Worm (Caenorhabditis elegans) whole organism, L1 larva: ENCODE results near the gene C27F2.7.

Experiments used
- C04F5.9 ChIP-seq: sonication (generic microtip); optimal IDR thresholded peaks from 2 replicates; lab custom pipeline; 2016; ENCODE audit warnings: missing genetic modification characterization, missing compliant biosample characterization
- C16A3.4 ChIP-seq: fragments of 150-350 bp; optimal IDR thresholded peaks from 2 replicates; lab custom pipeline; 2014; ENCODE audit warnings: missing biosample characterization, missing genetic modification characterization
- aly-2 ChIP-seq: fragments of 150-350 bp; optimal IDR thresholded peaks from 2 replicates; lab custom pipeline; 2014; ENCODE audit warnings: missing biosample characterization, missing genetic modification characterization
- ama-1 ChIP-seq: fragments of 150-350 bp; optimal IDR thresholded peaks from 2 replicates; lab custom pipeline; 2014
- ceh-8 ChIP-seq: fragments of 200-800 bp; sonication (Bioruptor generic); optimal IDR thresholded peaks from 2 replicates; lab custom pipeline; 2018; ENCODE audit warnings: mild to moderate bottlenecking, missing genetic modification characterization, moderate library complexity, missing compliant biosample characterization
- ceh-82 ChIP-seq, 3 experiments: fragments of 150-350 bp in 1 of 3; sonication (generic microtip) in 2 of 3; optimal IDR thresholded peaks; 2 replicates each; lab custom pipeline; 2014 to 2017; ENCODE audit warnings: missing biosample characterization in 3 of 3, missing genetic modification characterization in 3 of 3
- ceh-88 ChIP-seq: fragments of 200-800 bp; sonication (Bioruptor generic); IDR thresholded peaks from 2 replicates; pipeline ENCODE4 v1.3.6; 2022; ENCODE audit warnings: missing genetic modification characterization, missing compliant biosample characterization
- dpl-1 ChIP-seq, 3 experiments: fragments of 150-350 bp in 2 of 3; sonication (generic microtip) in 1 of 3; optimal IDR thresholded peaks; 2 replicates each; lab custom pipeline; 2014 to 2017; ENCODE audit warnings: missing biosample characterization in 3 of 3, missing genetic modification characterization in 3 of 3, missing genetic modification reagents in 3 of 3
- dsc-1 ChIP-seq: sonication (generic microtip); optimal IDR thresholded peaks from 2 replicates; lab custom pipeline; 2016; ENCODE audit warnings: mild to moderate bottlenecking, missing genetic modification characterization, missing compliant biosample characterization
- efl-1 ChIP-seq, 4 experiments: fragments of 150-350 bp; optimal IDR thresholded peaks in 3 of 4; peaks in 1 of 4; 1 replicate in 1 of 4; 2 replicates in 3 of 4; lab custom pipeline; 2014; ENCODE audit warnings: missing biosample characterization in 2 of 4, missing genetic modification characterization in 2 of 4, missing genetic modification reagents in 2 of 4
- efl-3 ChIP-seq: fragments of 200-800 bp; sonication (Bioruptor generic); optimal IDR thresholded peaks from 2 replicates; lab custom pipeline; 2018; ENCODE audit warnings: mild to moderate bottlenecking, missing genetic modification characterization, missing compliant biosample characterization
- egl-13 ChIP-seq: sonication (generic microtip); optimal IDR thresholded peaks from 2 replicates; lab custom pipeline; 2016; ENCODE audit warnings: missing genotype, missing genetic modification reagents, missing genetic modification characterization, missing compliant biosample characterization
- elt-2 ChIP-seq: sonication (generic microtip); optimal IDR thresholded peaks from 2 replicates; lab custom pipeline; 2016; ENCODE audit warnings: missing genetic modification characterization, mild to moderate bottlenecking, inconsistent platforms, missing compliant biosample characterization, missing genetic modification reagents
- elt-3 ChIP-seq, 6 experiments: fragments of 150-350 bp in 1 of 6; sonication (generic microtip); optimal IDR thresholded peaks; 2 replicates each; lab custom pipeline; 2017 to 2018; ENCODE audit warnings: missing biosample characterization in 6 of 6, missing genetic modification characterization in 6 of 6, inconsistent platforms in 1 of 6
- fkh-10 ChIP-seq: sonication (generic microtip); optimal IDR thresholded peaks from 2 replicates; lab custom pipeline; 2017; ENCODE audit warnings: missing biosample characterization, missing genetic modification reagents, missing genetic modification characterization
- fkh-4 ChIP-seq: sonication (generic microtip); optimal IDR thresholded peaks from 2 replicates; lab custom pipeline; 2016; ENCODE audit warnings: missing compliant biosample characterization, missing genetic modification characterization, borderline replicate concordance
- fkh-8 ChIP-seq: sonication (generic microtip); optimal IDR thresholded peaks from 2 replicates; lab custom pipeline; 2016; ENCODE audit warnings: mild to moderate bottlenecking, missing genetic modification characterization, missing compliant biosample characterization
- fos-1 ChIP-seq: fragments of 150-350 bp; optimal IDR thresholded peaks from 2 replicates; lab custom pipeline; 2014; ENCODE audit warnings: missing biosample characterization, missing genetic modification characterization
- grh-1 ChIP-seq: fragments of 200-800 bp; sonication (Bioruptor generic); IDR thresholded peaks from 2 replicates; pipeline ENCODE4 v1.3.6; 2022; ENCODE audit warnings: missing genetic modification reagents, missing genetic modification characterization, missing compliant biosample characterization
- irx-1 ChIP-seq: sonication (generic microtip); optimal IDR thresholded peaks from 2 replicates; lab custom pipeline; 2016; ENCODE audit warnings: missing genetic modification characterization, missing compliant biosample characterization
- jun-1 ChIP-seq: fragments of 150-350 bp; optimal IDR thresholded peaks from 2 replicates; lab custom pipeline; 2014; ENCODE audit warnings: missing biosample characterization, missing genetic modification reagents, missing genetic modification characterization
- lin-13 ChIP-seq: fragments of 150-350 bp; optimal IDR thresholded peaks from 2 replicates; lab custom pipeline; 2014; ENCODE audit warnings: missing biosample characterization, missing genetic modification reagents, missing genetic modification characterization
- lin-35 ChIP-seq, 2 experiments: fragments of 150-350 bp; optimal IDR thresholded peaks; 2 replicates each; lab custom pipeline; 2014; ENCODE audit warnings: missing biosample characterization in 2 of 2, missing genetic modification characterization in 2 of 2, missing genetic modification reagents in 2 of 2
- lsy-2 ChIP-seq, 2 experiments: fragments of 150-350 bp; optimal IDR thresholded peaks; 2 replicates each; lab custom pipeline; 2014; ENCODE audit warnings: missing biosample characterization in 2 of 2, missing genetic modification characterization in 2 of 2
- mab-9 ChIP-seq: fragments of 200-800 bp; sonication (Bioruptor generic); IDR thresholded peaks from 2 replicates; pipeline ENCODE4 v1.3.6; 2022; ENCODE audit warnings: missing genetic modification reagents, missing genetic modification characterization, missing compliant biosample characterization
- mdl-1 ChIP-seq, 2 experiments: fragments of 150-350 bp; optimal IDR thresholded peaks; 2 replicates each; lab custom pipeline; 2014 to 2017; ENCODE audit warnings: missing biosample characterization in 2 of 2, missing genetic modification characterization in 2 of 2, inconsistent platforms in 1 of 2
- mep-1 ChIP-seq: fragments of 150-350 bp; optimal IDR thresholded peaks from 2 replicates; lab custom pipeline; 2014; ENCODE audit warnings: missing biosample characterization, missing genetic modification characterization
- nhr-19 ChIP-seq: fragments of 200-800 bp; sonication (Bioruptor generic); conservative IDR thresholded peaks from 2 replicates; pipeline ENCODE4 v1.3.6; 2022; ENCODE audit warnings: missing genetic modification characterization, missing compliant biosample characterization
- nhr-20 ChIP-seq: sonication (generic microtip); optimal IDR thresholded peaks from 2 replicates; lab custom pipeline; 2016; ENCODE audit warnings: mild to moderate bottlenecking, missing genetic modification characterization, missing compliant biosample characterization
- nhr-47 ChIP-seq: sonication (generic microtip); optimal IDR thresholded peaks from 2 replicates; lab custom pipeline; 2016; ENCODE audit warnings: mild to moderate bottlenecking, missing genetic modification characterization, moderate library complexity, missing compliant biosample characterization
- nhr-71 ChIP-seq: sonication (generic microtip); optimal IDR thresholded peaks from 2 replicates; lab custom pipeline; 2016; ENCODE audit warnings: mild to moderate bottlenecking, missing genetic modification characterization, moderate library complexity, missing compliant biosample characterization
- nhr-77 ChIP-seq: fragments of 150-350 bp; optimal IDR thresholded peaks from 2 replicates; lab custom pipeline; 2014; ENCODE audit warnings: missing biosample characterization, missing genetic modification characterization
- nhr-85 ChIP-seq: sonication (generic microtip); peaks from one replicate; lab custom pipeline; 2016; ENCODE audit warnings: missing genetic modification characterization, inconsistent platforms, missing compliant biosample characterization
- nhr-90 ChIP-seq: sonication (generic microtip); optimal IDR thresholded peaks from 2 replicates; lab custom pipeline; 2016; ENCODE audit warnings: mild to moderate bottlenecking, missing genetic modification characterization, missing compliant biosample characterization; ENCODE audit not compliant: poor library complexity
- pax-3 ChIP-seq: fragments of 200-800 bp; sonication (Bioruptor generic); optimal IDR thresholded peaks from 2 replicates; lab custom pipeline; 2018; ENCODE audit warnings: mild to moderate bottlenecking, missing genetic modification characterization, moderate library complexity, missing compliant biosample characterization
- rnt-1 ChIP-seq: sonication (generic microtip); optimal IDR thresholded peaks from 2 replicates; lab custom pipeline; 2016; ENCODE audit warnings: mild to moderate bottlenecking, missing genetic modification characterization, moderate library complexity, missing compliant biosample characterization
- skn-1 ChIP-seq: fragments of 150-350 bp; optimal IDR thresholded peaks from 2 replicates; lab custom pipeline; 2014; ENCODE audit warnings: missing biosample characterization, missing genetic modification characterization
- snpc-4 ChIP-seq: fragments of 150-350 bp; optimal IDR thresholded peaks from 2 replicates; lab custom pipeline; 2014; ENCODE audit warnings: missing biosample characterization, missing genetic modification characterization
- snu-23 ChIP-seq: sonication (generic microtip); optimal IDR thresholded peaks from 2 replicates; lab custom pipeline; 2016; ENCODE audit warnings: missing genetic modification characterization, missing compliant biosample characterization
- sox-4 ChIP-seq: sonication (generic microtip); optimal IDR thresholded peaks from 2 replicates; lab custom pipeline; 2016; ENCODE audit warnings: missing genetic modification characterization, missing compliant biosample characterization
- sup-37 ChIP-seq: fragments of 200-800 bp; sonication (Bioruptor generic); optimal IDR thresholded peaks from 2 replicates; lab custom pipeline; 2018; ENCODE audit warnings: mild to moderate bottlenecking, missing genetic modification characterization, missing compliant biosample characterization
- swsn-7 ChIP-seq: sonication (generic microtip); optimal IDR thresholded peaks from 2 replicates; lab custom pipeline; 2016; ENCODE audit warnings: missing genetic modification characterization, missing compliant biosample characterization
- tbx-2 ChIP-seq: sonication (generic microtip); optimal IDR thresholded peaks from 2 replicates; lab custom pipeline; 2016; ENCODE audit warnings: missing genetic modification characterization, missing compliant biosample characterization
- unc-86 ChIP-seq: sonication (generic microtip); optimal IDR thresholded peaks from 2 replicates; lab custom pipeline; 2016; ENCODE audit warnings: missing genetic modification characterization, missing compliant biosample characterization
- xbp-1 ChIP-seq: sonication (generic microtip); optimal IDR thresholded peaks from 2 replicates; lab custom pipeline; 2016; ENCODE audit warnings: missing genetic modification characterization, missing compliant biosample characterization
- zip-4 ChIP-seq: fragments of 200-800 bp; sonication (Bioruptor generic); optimal IDR thresholded peaks from 2 replicates; lab custom pipeline; 2018; ENCODE audit warnings: mild to moderate bottlenecking, missing genetic modification characterization, moderate library complexity, missing compliant biosample characterization
- ztf-11 ChIP-seq, 2 experiments: sonication (generic microtip); optimal IDR thresholded peaks; 2 replicates each; lab custom pipeline; 2016 to 2017; ENCODE audit warnings: missing genetic modification characterization in 2 of 2, missing biosample characterization in 1 of 2, missing compliant biosample characterization in 1 of 2
- ztf-4 ChIP-seq: fragments of 150-350 bp; optimal IDR thresholded peaks from 2 replicates; lab custom pipeline; 2014; ENCODE audit warnings: missing biosample characterization, missing genetic modification characterization

Gene C27F2.7

DNA sequence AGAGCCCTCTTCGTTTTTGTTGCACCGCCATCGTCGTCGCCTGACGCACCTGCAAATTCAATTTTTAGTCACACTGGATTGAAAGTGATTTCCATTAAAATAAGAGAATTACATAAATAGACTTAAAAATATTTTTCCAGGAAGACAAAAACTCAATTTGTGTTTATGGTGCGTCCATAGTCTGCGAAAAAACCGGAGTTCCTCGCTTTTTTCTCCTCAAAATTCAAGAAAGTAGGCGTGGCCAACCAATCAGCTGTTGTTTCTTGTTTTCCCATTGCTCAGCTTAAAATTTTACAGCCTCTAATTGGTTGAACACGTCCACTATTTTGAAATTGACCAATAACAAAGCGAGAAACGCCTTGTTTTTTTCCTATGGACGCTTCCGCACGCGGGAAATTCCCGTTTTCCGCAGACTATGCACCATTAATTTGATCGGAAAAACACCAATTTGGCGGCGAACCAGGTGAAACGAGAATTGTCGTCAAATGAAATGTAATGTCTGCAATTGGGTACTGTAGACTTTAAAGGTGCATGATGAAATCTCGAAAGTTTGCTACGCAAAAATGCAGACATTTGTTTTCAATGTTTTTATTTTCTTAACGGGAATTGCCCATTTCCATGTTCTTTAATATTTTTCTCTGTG lies at the start of gene C27F2.7:
Gene C27F2.7 (minus strand): TSS at position 51 of the 643 bp plus-strand sequence.
- no peak for TF ChIP-seq ama-1 (lab: Kevin White, UChicago)
- TF ChIP-seq mep-1 (tag; lab: Kevin White, UChicago), result no peak

DNA sequence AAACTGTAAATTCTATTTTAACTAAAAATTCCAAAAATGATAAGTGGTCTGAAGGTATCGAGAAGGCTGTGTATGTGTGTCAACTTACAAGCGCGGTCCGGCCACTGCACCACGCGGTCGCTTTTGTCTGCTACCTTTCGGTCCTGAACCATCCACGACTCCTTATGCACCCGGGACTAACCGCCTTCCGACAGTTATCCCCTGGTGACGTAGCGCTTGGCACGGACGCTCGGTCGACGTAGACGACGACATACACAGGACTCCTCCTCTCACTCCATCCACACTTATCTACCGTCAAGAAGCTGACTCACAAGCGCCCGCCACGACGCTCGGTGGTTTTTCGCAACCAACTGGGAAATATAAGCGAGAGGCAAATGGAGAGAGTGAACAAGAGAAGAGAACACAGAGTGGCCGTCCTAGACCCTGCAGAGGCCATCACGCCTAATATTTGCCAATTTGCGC lies 47.1 kb upstream of the C27F2.7 start:
- TF ChIP-seq sox-4 (tag; lab: Kevin White, UChicago) (peak; percentile 74), sup-37 (GFP tag; lab: Kevin White, UChicago) (peak; percentile 83), xbp-1 (peak; percentile 66), skn-1 (tag; lab: Kevin White, UChicago) (peak; percentile 16), snpc-4 (tag; lab: Kevin White, UChicago) (peak; percentile 25), grh-1 (GFP tag; lab: Robert Waterston, UW) (0 out of 2 replicates have a peak, but pooled peaks have one; percentile 35), mab-9 (GFP tag; lab: Robert Waterston, UW) (peak; percentile 75), mdl-1 (tag; optimal IDR thresholded peaks at IDR 0.05; lab: Kevin White, UChicago) (peak in 1 of 2 experiments; percentile 33), nhr-47 (tag; lab: Kevin White, UChicago) (peak; percentile 89), ceh-88 (GFP tag; lab: Robert Waterston, UW) (peak; percentile 58), nhr-20 (peak; percentile 67), egl-13 (tag; lab: Kevin White, UChicago) (peak; percentile 70), unc-86 (tag; lab: Kevin White, UChicago) (peak; percentile 45), pax-3 (tag; lab: Kevin White, UChicago) (peak; percentile 78), fkh-8 (tag; lab: Kevin White, UChicago) (peak; percentile 69), lin-13 (GFP tag; lab: Kevin White, UChicago) (peak; percentile 22), lin-35 (GFP tag; optimal IDR thresholded peaks at IDR 0.05; lab: Kevin White, UChicago) (peak; percentile 13 to 58), dsc-1 (peak; percentile 80), zip-4 (GFP tag; lab: Kevin White, UChicago) (peak; percentile 51), elt-2 (tag; lab: Kevin White, UChicago) (peak; percentile 57), dpl-1 (GFP tag; optimal IDR thresholded peaks at IDR 0.05; lab: Kevin White, UChicago) (peak; percentile 15 to 29 (median 28)), nhr-85 (peak; percentile 79), elt-3 (tag; optimal IDR thresholded peaks at IDR 0.05; lab: Kevin White, UChicago) (peak in 1 of 6 experiments; percentile 16), fos-1 (tag; lab: Kevin White, UChicago) (peak; percentile 41), tbx-2 (tag; lab: Kevin White, UChicago) (peak; percentile 71), nhr-19 (GFP tag; lab: Robert Waterston, UW) (peak; percentile 84), lsy-2 (tag; optimal IDR thresholded peaks at IDR 0.05; lab: Kevin White, UChicago) (peak; percentile 43 to 79), fkh-4 (tag; lab: Kevin White, UChicago) (peak; percentile 8), efl-3 (GFP tag; lab: Kevin White, UChicago) (peak; percentile 33), C04F5.9 (tag; lab: Kevin White, UChicago) (peak; percentile 15), snu-23 (GFP tag; lab: Kevin White, UChicago) (peak; percentile 73), C16A3.4 (tag; lab: Kevin White, UChicago) (peak; percentile 55), ztf-11 (tag; optimal IDR thresholded peaks at IDR 0.05; lab: Kevin White, UChicago) (peak in 1 of 2 experiments; percentile 71), efl-1 (optimal IDR thresholded peaks at IDR 0.05; lab: Kevin White, UChicago) (peak; percentile 46 to 47), efl-1 (GFP tag; optimal IDR thresholded peaks at IDR 0.05 in 1 of 2; lab: Kevin White, UChicago) (peak; percentile 29 to 95), ztf-4 (tag; lab: Kevin White, UChicago) (peak; percentile 28), ceh-82 (tag; optimal IDR thresholded peaks at IDR 0.05; lab: Kevin White, UChicago) (peak in 2 of 3 experiments; percentile 5 to 32), aly-2 (peak; percentile 64), fkh-10 (GFP tag; lab: Kevin White, UChicago) (peak; percentile 35), mep-1 (tag; lab: Kevin White, UChicago) (peak; percentile 67), jun-1 (peak; percentile 77), nhr-71 (peak; percentile 81), irx-1 (tag; lab: Kevin White, UChicago) (peak; percentile 31), nhr-77 (tag; lab: Kevin White, UChicago) (peak; percentile 67), ceh-8 (GFP tag; lab: Kevin White, UChicago) (peak; percentile 71), swsn-7 (tag; lab: Kevin White, UChicago) (peak; percentile 79), rnt-1 (tag; lab: Kevin White, UChicago) (peak; percentile 58), nhr-90 (tag; lab: Kevin White, UChicago) (peak; percentile 86)
